Fruit fly (Drosophila melanogaster): ENCODE measurements around the gene CG8620.

CG8620 gene

DNA sequence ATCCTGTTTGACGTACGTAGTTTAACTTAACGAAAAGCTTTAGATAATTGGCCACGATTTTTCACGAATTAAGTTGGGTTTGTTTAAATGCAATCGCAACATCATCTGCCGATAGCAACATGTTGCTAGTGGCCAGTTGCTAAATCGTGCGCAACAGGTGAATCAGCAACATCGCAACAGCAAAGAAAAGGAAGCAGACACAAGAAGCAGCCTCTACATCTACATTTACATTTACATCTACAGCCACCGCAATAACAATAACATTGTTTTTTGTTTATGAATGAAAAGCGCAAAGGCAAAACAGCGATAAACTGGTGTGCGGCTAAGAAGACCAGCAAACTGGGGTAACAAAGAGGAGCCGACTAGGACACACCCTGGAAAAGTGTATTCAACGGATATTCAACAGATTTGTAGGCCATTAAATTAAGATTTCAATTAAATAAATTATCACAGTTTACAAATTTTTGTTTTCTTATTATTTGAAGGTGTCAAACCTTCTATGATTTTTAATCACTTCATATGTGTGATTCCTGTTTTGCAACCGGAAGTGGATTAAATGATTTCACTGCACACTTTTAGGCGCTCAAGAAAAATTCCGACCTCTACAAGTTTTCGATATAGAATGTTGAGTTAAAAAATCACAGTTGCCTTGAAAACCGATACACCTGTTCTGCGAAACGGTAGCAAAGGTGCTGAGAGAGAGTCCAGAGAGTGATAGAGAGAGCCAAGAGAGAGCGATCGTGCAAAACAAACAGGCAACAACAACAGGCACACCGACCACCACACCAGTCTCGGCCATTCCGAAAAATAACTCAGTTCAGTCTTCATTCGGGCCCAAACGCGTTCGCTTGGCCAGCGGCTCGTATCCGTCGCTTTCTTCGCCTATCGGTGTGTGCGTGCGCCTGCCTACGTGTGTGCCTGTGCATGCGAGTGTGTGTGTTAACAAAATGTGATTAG lies 23.9 kb upstream of the CG8620 start, which contains the start of gene melt (continued):
- TF ChIP-seq Oli (tag; optimal IDR thresholded peaks at IDR 0.05), result peak; percentile 93
- peak; percentile 93 for TF ChIP-seq CG2678 (tag; optimal IDR thresholded peaks at IDR 0.05)
- no peak for TF ChIP-seq fru (optimal IDR thresholded peaks at IDR 0.05)
- no peak; the same call in 2 of the 3 replicates for TF ChIP-seq CG6791 (GFP tag; IDR thresholded peaks at IDR 0.05; ENCODE audit: partially characterized antibody)
- peak; percentile 43 for TF ChIP-seq Taf1 (GFP tag; IDR thresholded peaks at IDR 0.05)
- peak; percentile 44 for TF ChIP-seq Ravus (GFP tag; IDR thresholded peaks at IDR 0.05)
- TF ChIP-seq PHDP (tag; optimal IDR thresholded peaks at IDR 0.05), result peak; percentile 82
- TF ChIP-seq CG18619 (GFP tag; optimal IDR thresholded peaks at IDR 0.05), result peak; percentile 89
- peak; percentile 79 for TF ChIP-seq gsb-n (tag; optimal IDR thresholded peaks at IDR 0.05)
- TF ChIP-seq CG9876 (GFP tag; optimal IDR thresholded peaks at IDR 0.05), result peak; percentile 74
- peak; percentile 75 for TF ChIP-seq tup (GFP tag; optimal IDR thresholded peaks at IDR 0.05)
- 0 out of 3 replicates have a peak, but pooled peaks have one; percentile 66 for TF ChIP-seq jigr1 (GFP tag; IDR thresholded peaks at IDR 0.05)
- peak; percentile 43; the same call in 1 of the 3 replicates for TF ChIP-seq ase (GFP tag; IDR thresholded peaks at IDR 0.05)
- TF ChIP-seq Awh (GFP tag; IDR thresholded peaks at IDR 0.05), result peak; percentile 39; the same call in 1 of the 2 replicates
- TF ChIP-seq Dref (GFP tag; IDR thresholded peaks at IDR 0.05), result 0 out of 2 replicates have a peak, but pooled peaks have one; percentile 31
- TF ChIP-seq CG30403 (GFP tag; optimal IDR thresholded peaks at IDR 0.05), result peak; percentile 94
- peak; percentile 64; the same call in 1 of the 2 replicates for TF ChIP-seq CG8765 (GFP tag; IDR thresholded peaks at IDR 0.05)
- TF ChIP-seq CG14965 (GFP tag; optimal IDR thresholded peaks at IDR 0.05; ENCODE audit: borderline replicate concordance), result peak; percentile 59
- TF ChIP-seq Hmr (GFP tag; optimal IDR thresholded peaks at IDR 0.05), result peak; percentile 90
- TF ChIP-seq Six4 (GFP tag; optimal IDR thresholded peaks at IDR 0.05), result peak; percentile 83
- peak; percentile 77 for TF ChIP-seq CG8388 (GFP tag; optimal IDR thresholded peaks at IDR 0.05)
- TF ChIP-seq CG3847 (GFP tag; IDR thresholded peaks at IDR 0.05), result peak; percentile 76
- peak; percentile 63; the same call in 2 of the 3 replicates for TF ChIP-seq Mrtf (GFP tag; IDR thresholded peaks at IDR 0.05)
- peak; percentile 72 for TF ChIP-seq Dbx (GFP tag; IDR thresholded peaks at IDR 0.05)
- TF ChIP-seq CG3065 (GFP tag; optimal IDR thresholded peaks at IDR 0.05), result peak; percentile 68
- TF ChIP-seq Dek (tag; optimal IDR thresholded peaks at IDR 0.05), result peak; percentile 87
- TF ChIP-seq maf-S (GFP tag; optimal IDR thresholded peaks at IDR 0.05), result peak; percentile 81
- TF ChIP-seq CG14667 (GFP tag; IDR thresholded peaks at IDR 0.05), result peak; percentile 76
- TF ChIP-seq nmo (GFP tag; optimal IDR thresholded peaks at IDR 0.05), result peak; percentile 94
- TF ChIP-seq Meics (GFP tag; optimal IDR thresholded peaks at IDR 0.05), result peak; percentile 91
- peak; percentile 85 for TF ChIP-seq Atf6 (GFP tag; IDR thresholded peaks at IDR 0.05)
- TF ChIP-seq CG17802 (tag; optimal IDR thresholded peaks at IDR 0.05), result peak; percentile 46
- TF ChIP-seq CG15696 (tag; optimal IDR thresholded peaks at IDR 0.05), result peak; percentile 79
- peak; percentile 49 for TF ChIP-seq salm (tag; optimal IDR thresholded peaks at IDR 0.05)
- TF ChIP-seq CG11723 (GFP tag; optimal IDR thresholded peaks at IDR 0.05), result peak; percentile 75
- TF ChIP-seq Camta (GFP tag; optimal IDR thresholded peaks at IDR 0.05), result peak; percentile 89
- peak; percentile 90 for TF ChIP-seq CG7786 (GFP tag; optimal IDR thresholded peaks at IDR 0.05)
- TF ChIP-seq Ets65A (GFP tag), result peak; percentile 98
- peak; percentile 87 for TF ChIP-seq Dad (GFP tag; optimal IDR thresholded peaks at IDR 0.05)
- TF ChIP-seq Tbp (GFP tag; optimal IDR thresholded peaks at IDR 0.05), result no peak
- peak; percentile 82 for TF ChIP-seq CG9609 (GFP tag; optimal IDR thresholded peaks at IDR 0.05)
- TF ChIP-seq Hr51 (GFP tag; optimal IDR thresholded peaks at IDR 0.05), result peak; percentile 87 to 91
- TF ChIP-seq ind (GFP tag; optimal IDR thresholded peaks at IDR 0.05), result peak; percentile 89
- peak; percentile 74 for TF ChIP-seq CG30431 (GFP tag; optimal IDR thresholded peaks at IDR 0.05)
- TF ChIP-seq CG5953 (GFP tag; IDR thresholded peaks at IDR 0.05), result 0 out of 2 replicates have a peak, but pooled peaks have one; percentile 10
- peak; percentile 83 for TF ChIP-seq nerfin-1 (tag; optimal IDR thresholded peaks at IDR 0.05)
- TF ChIP-seq CG12219 (GFP tag; optimal IDR thresholded peaks at IDR 0.05), result peak; percentile 78
- peak; percentile 8 for TF ChIP-seq BEAF-32 (GFP tag; optimal IDR thresholded peaks at IDR 0.05)
